Worm (Caenorhabditis elegans) whole organism, L2 larva: ENCODE data around the gene K01G5.10.

ENCODE experiments used
- alr-1 ChIP-seq: fragments of 150-350 bp; optimal IDR thresholded peaks from 2 replicates; lab custom pipeline; 2014; ENCODE audit warnings: missing biosample characterization, missing genetic modification characterization
- aly-2 ChIP-seq: fragments of 150-350 bp; optimal IDR thresholded peaks from 2 replicates; lab custom pipeline; 2014; ENCODE audit warnings: missing biosample characterization, missing genetic modification characterization
- ceh-82 ChIP-seq: fragments of 150-350 bp; optimal IDR thresholded peaks from 2 replicates; lab custom pipeline; 2014; ENCODE audit warnings: missing biosample characterization, missing genetic modification characterization
- crh-2 ChIP-seq: sonication (generic microtip); optimal IDR thresholded peaks from 2 replicates; lab custom pipeline; 2017; ENCODE audit warnings: missing biosample characterization, missing genetic modification characterization
- gmeb-1 ChIP-seq: fragments of 150-350 bp; optimal IDR thresholded peaks from 2 replicates; lab custom pipeline; 2014; ENCODE audit warnings: missing biosample characterization, missing genetic modification characterization
- mab-5 ChIP-seq: fragments of 150-350 bp; optimal IDR thresholded peaks from 2 replicates; lab custom pipeline; 2014; ENCODE audit warnings: missing biosample characterization, missing genetic modification characterization
- mdl-1 ChIP-seq, 2 experiments: fragments of 150-350 bp in 1 of 2; sonication (generic microtip) in 1 of 2; optimal IDR thresholded peaks; 2 replicates each; lab custom pipeline; 2017; ENCODE audit warnings: missing biosample characterization in 2 of 2, missing genetic modification characterization in 2 of 2
- nhr-21 ChIP-seq: fragments of 150-350 bp; optimal IDR thresholded peaks from 2 replicates; lab custom pipeline; 2014; ENCODE audit warnings: missing biosample characterization, missing genetic modification characterization
- nhr-23 ChIP-seq: fragments of 150-350 bp; optimal IDR thresholded peaks from 2 replicates; lab custom pipeline; 2014; ENCODE audit warnings: missing biosample characterization, missing genetic modification reagents, missing genetic modification characterization
- nhr-237 ChIP-seq: fragments of 150-350 bp; optimal IDR thresholded peaks from 2 replicates; lab custom pipeline; 2014; ENCODE audit warnings: missing biosample characterization, missing genetic modification characterization
- nhr-77 ChIP-seq: fragments of 150-350 bp; optimal IDR thresholded peaks from 2 replicates; lab custom pipeline; 2014; ENCODE audit warnings: missing biosample characterization, missing genetic modification characterization
- snpc-4 ChIP-seq: fragments of 150-350 bp; optimal IDR thresholded peaks from 2 replicates; lab custom pipeline; 2014; ENCODE audit warnings: missing biosample characterization, missing genetic modification characterization
- unc-62 ChIP-seq: fragments of 150-350 bp; optimal IDR thresholded peaks from 2 replicates; lab custom pipeline; 2014; ENCODE audit warnings: missing biosample characterization, missing genetic modification reagents, missing genetic modification characterization
- ztf-11 ChIP-seq: sonication (generic microtip); optimal IDR thresholded peaks from 2 replicates; lab custom pipeline; 2017; ENCODE audit warnings: missing biosample characterization, missing genetic modification characterization

DNA sequence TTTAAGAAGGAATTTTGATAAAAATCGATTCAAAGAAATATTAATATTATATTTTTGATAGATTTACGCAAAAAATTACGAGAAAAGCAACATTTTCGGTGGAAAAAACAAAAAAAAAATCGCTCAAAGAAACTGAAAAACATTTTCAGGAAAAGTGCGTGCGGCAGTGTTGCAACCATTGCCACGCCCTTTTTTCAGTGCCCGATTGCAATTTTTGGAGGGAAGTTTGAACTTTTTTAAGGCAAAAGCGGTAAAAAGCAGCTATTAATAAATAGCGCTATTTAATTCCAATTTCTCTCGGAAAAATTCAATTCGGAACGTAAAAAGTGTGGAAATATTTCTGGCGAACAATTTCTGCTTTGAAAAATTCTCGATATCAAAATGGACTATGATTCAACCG, 37.3 kb downstream of the K01G5.10 start:
- TF ChIP-seq nhr-237 (tag; lab: Kevin White, UChicago) (no peak), ztf-11 (tag; lab: Kevin White, UChicago) (no peak), mdl-1 (tag; optimal IDR thresholded peaks at IDR 0.05; lab: Kevin White, UChicago) (no peak), nhr-77 (tag; lab: Kevin White, UChicago) (no peak), snpc-4 (tag; lab: Kevin White, UChicago) (no peak), ceh-82 (tag; lab: Kevin White, UChicago) (no peak), crh-2 (tag; lab: Kevin White, UChicago) (no peak), nhr-21 (tag; lab: Kevin White, UChicago) (no peak), mab-5 (tag; lab: Kevin White, UChicago) (no peak), gmeb-1 (tag; lab: Kevin White, UChicago) (no peak), nhr-23 (no peak), alr-1 (no peak), aly-2 (tag; lab: Kevin White, UChicago) (no peak), unc-62 (no peak)
